Fruit fly (Drosophila melanogaster): ENCODE data around the gene CG13088.
A peak's percentile ranks its signal among the peaks of the same experiment; 100 is the strongest.

CG13088 gene

dm6 chr2L:8464107-8464582 is 24.6 kb upstream of the CG13088 start, which contains the start of gene prg:
Gene prg (plus strand): TSS chr2L:8464488.
- TF ChIP-seq usp (GFP tag; optimal IDR thresholded peaks at IDR 0.05) (no peak), rgr (GFP tag; optimal IDR thresholded peaks at IDR 0.05) (peak; percentile 62), dsf (GFP tag; optimal IDR thresholded peaks at IDR 0.05; ENCODE audit: borderline replicate concordance) (peak; percentile 15), h (GFP tag; optimal IDR thresholded peaks at IDR 0.05) (peak; percentile 78), Hr78 (GFP tag; optimal IDR thresholded peaks at IDR 0.05) (no peak), dmrt93B (GFP tag; optimal IDR thresholded peaks at IDR 0.05) (no peak), lola (GFP tag; optimal IDR thresholded peaks at IDR 0.05) (no peak), CrebA (GFP tag; optimal IDR thresholded peaks at IDR 0.05; ENCODE audit: borderline replicate concordance) (no peak), psq (GFP tag; optimal IDR thresholded peaks at IDR 0.05) (peak; percentile 33), Hnf4 (GFP tag; optimal IDR thresholded peaks at IDR 0.05) (peak; percentile 66), tai (GFP tag; optimal IDR thresholded peaks at IDR 0.05) (peak; percentile 82), ey (GFP tag; optimal IDR thresholded peaks at IDR 0.05) (peak; percentile 45), Dif (GFP tag; optimal IDR thresholded peaks at IDR 0.05; ENCODE audit: partially characterized antibody) (no peak), Abd-B (GFP tag; optimal IDR thresholded peaks at IDR 0.05) (no peak), sv (GFP tag; optimal IDR thresholded peaks at IDR 0.05) (peak; percentile 64), HLH106 (tag; optimal IDR thresholded peaks at IDR 0.05) (peak; percentile 64), CG32264 (GFP tag; optimal IDR thresholded peaks at IDR 0.05) (peak; percentile 8), Rel (GFP tag; optimal IDR thresholded peaks at IDR 0.05) (no peak), Rel (tag; optimal IDR thresholded peaks at IDR 0.05) (no peak), Jra (GFP tag; optimal IDR thresholded peaks at IDR 0.05) (peak; percentile 63), sage (GFP tag; optimal IDR thresholded peaks at IDR 0.05) (peak; percentile 32), GATAd (GFP tag; optimal IDR thresholded peaks at IDR 0.05) (no peak), Hr83 (GFP tag; optimal IDR thresholded peaks at IDR 0.05; ENCODE audit: poor library complexity, severe bottlenecking) (peak; percentile 40), pan (optimal IDR thresholded peaks at IDR 0.05) (no peak), Dfd (GFP tag; optimal IDR thresholded peaks at IDR 0.05) (no peak), fru (GFP tag; optimal IDR thresholded peaks at IDR 0.05) (peak; percentile 74), Myc (optimal IDR thresholded peaks at IDR 0.05) (peak; percentile 55), jim (GFP tag; optimal IDR thresholded peaks at IDR 0.05) (no peak), N (GFP tag; optimal IDR thresholded peaks at IDR 0.05) (no peak), dl (GFP tag; optimal IDR thresholded peaks at IDR 0.05; ENCODE audit: insufficient read depth in 1 of 2, partially characterized antibody in 2 of 2) (no peak), br (GFP tag; optimal IDR thresholded peaks at IDR 0.05) (peak; percentile 28), woc (GFP tag; optimal IDR thresholded peaks at IDR 0.05) (peak; percentile 84), foxo (GFP tag; optimal IDR thresholded peaks at IDR 0.05) (peak; percentile 40 to 76), OdsH (GFP tag; optimal IDR thresholded peaks at IDR 0.05) (peak; percentile 28), brk (GFP tag; optimal IDR thresholded peaks at IDR 0.05) (peak; percentile 51), Sp1 (GFP tag; optimal IDR thresholded peaks at IDR 0.05) (peak; percentile 66), CG9705 (GFP tag; optimal IDR thresholded peaks at IDR 0.05) (peak; percentile 44), Mio (GFP tag; optimal IDR thresholded peaks at IDR 0.05) (no peak), Vsx2 (GFP tag; optimal IDR thresholded peaks at IDR 0.05; ENCODE audit: partially characterized antibody) (no peak)

dm6 chr2L:8466643-8467042 is 22.1 kb upstream of the CG13088 start, which contains the start of gene dachs:
Gene dachs (plus strand): TSS chr2L:8466817.
- TF ChIP-seq fru (GFP tag; optimal IDR thresholded peaks at IDR 0.05), result no peak
- no peak for TF ChIP-seq foxo (GFP tag; optimal IDR thresholded peaks at IDR 0.05)
- no peak for TF ChIP-seq dl (GFP tag; optimal IDR thresholded peaks at IDR 0.05; ENCODE audit: insufficient read depth in 1 of 2, partially characterized antibody in 2 of 2)
- TF ChIP-seq OdsH (GFP tag; optimal IDR thresholded peaks at IDR 0.05), result no peak
- no peak for TF ChIP-seq Dif (GFP tag; optimal IDR thresholded peaks at IDR 0.05; ENCODE audit: partially characterized antibody)
- TF ChIP-seq dmrt93B (GFP tag; optimal IDR thresholded peaks at IDR 0.05), result no peak
- TF ChIP-seq dsf (GFP tag; optimal IDR thresholded peaks at IDR 0.05; ENCODE audit: borderline replicate concordance), result no peak
